Fruit fly (Drosophila melanogaster) whole organism, adult: ENCODE results near the gene CG46466.

Experiments used
- CG11617 ChIP-seq: fragments of 200-800 bp; sonication (Bioruptor generic); optimal IDR thresholded peaks from 2 replicates; lab custom pipeline; 2017; ENCODE audit warnings: mild to moderate bottlenecking, missing biosample characterization, missing genetic modification reagents, missing genetic modification characterization
- CG12768 ChIP-seq: fragments of 200-800 bp; sonication (Bioruptor generic); optimal IDR thresholded peaks from 2 replicates; lab custom pipeline; 2017; ENCODE audit warnings: missing biosample characterization, missing genetic modification characterization, mild to moderate bottlenecking, moderate library complexity, missing genetic modification reagents
- CG7045 ChIP-seq: fragments of 200-800 bp; sonication (Bioruptor generic); optimal IDR thresholded peaks from 2 replicates; lab custom pipeline; 2017; ENCODE audit warnings: missing biosample characterization, mild to moderate bottlenecking, missing genetic modification characterization
- Clk ChIP-seq: fragments of 200-800 bp; sonication (Bioruptor generic); optimal IDR thresholded peaks from 2 replicates; lab custom pipeline; 2017; ENCODE audit warnings: missing biosample characterization, missing genetic modification characterization
- Crg-1 ChIP-seq: fragments of 200-800 bp; sonication (Bioruptor generic); optimal IDR thresholded peaks from 2 replicates; lab custom pipeline; 2016; ENCODE audit warnings: missing biosample characterization, missing genetic modification characterization
- cic ChIP-seq: fragments of 200-800 bp; sonication (Bioruptor generic); optimal IDR thresholded peaks from 2 replicates; lab custom pipeline; 2017; ENCODE audit warnings: missing biosample characterization, mild to moderate bottlenecking, missing genetic modification characterization, moderate library complexity
- kay ChIP-seq: fragments of 200-800 bp; sonication (Bioruptor generic); peaks from one replicate; lab custom pipeline; 2016; ENCODE audit warnings: missing biosample characterization, missing genetic modification characterization, borderline replicate concordance
- toe ChIP-seq: fragments of 200-800 bp; sonication (Bioruptor generic); optimal IDR thresholded peaks from 2 replicates; lab custom pipeline; 2016; ENCODE audit warnings: missing biosample characterization, missing genetic modification characterization

- TF ChIP-seq CG7045 (GFP tag; lab: Kevin White, UChicago) (no peak), CG11617 (GFP tag; lab: Kevin White, UChicago) (no peak), Crg-1 (GFP tag; lab: Kevin White, UChicago) (no peak), cic (GFP tag; lab: Kevin White, UChicago) (no peak), kay (GFP tag; lab: Kevin White, UChicago) (no peak), Clk (GFP tag; lab: Kevin White, UChicago) (no peak), CG12768 (no peak), toe (GFP tag; lab: Kevin White, UChicago) (no peak)
These were observed 45.7 kb upstream of the CG46466 start for dm6 chr4:708665-709064.
